Worm (Caenorhabditis elegans): ENCODE measurements around the gene srtx-1.

DNA sequence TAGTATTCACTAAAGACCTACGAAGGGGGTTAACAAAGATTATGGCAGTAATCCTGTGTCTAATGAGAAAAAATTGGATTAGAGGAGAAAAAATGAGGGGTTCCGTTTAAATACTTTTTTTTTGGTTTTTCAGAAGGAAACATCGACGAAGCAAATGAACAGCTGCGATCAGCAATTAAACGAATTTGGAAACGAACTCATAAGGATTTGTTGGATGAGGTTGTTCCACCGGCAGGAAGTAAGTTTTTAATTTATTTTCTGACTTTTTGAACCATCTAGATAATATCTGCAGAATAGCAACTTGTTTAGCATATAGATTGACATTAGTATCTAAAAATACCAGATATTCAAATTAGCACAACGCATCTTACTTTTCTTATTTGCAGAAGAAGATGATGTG, 7.4 kb upstream of the srtx-1 start:
- TF ChIP-seq ref-1 (GFP tag; conservative IDR thresholded peaks at IDR 0.05), result no peak
- TF ChIP-seq cog-1 (tag; optimal IDR thresholded peaks at IDR 0.05), result no peak
- no peak for TF ChIP-seq ztf-23 (GFP tag; IDR thresholded peaks at IDR 0.05)
- no peak for TF ChIP-seq tab-1 (GFP tag; IDR thresholded peaks at IDR 0.05)
- no peak for TF ChIP-seq ztf-29 (GFP tag; IDR thresholded peaks at IDR 0.05)
- TF ChIP-seq T22C8.4 (GFP tag; IDR thresholded peaks at IDR 0.05), result no peak
- no peak for TF ChIP-seq flt-1 (GFP tag; IDR thresholded peaks at IDR 0.05)
- TF ChIP-seq klf-2 (GFP tag; conservative IDR thresholded peaks at IDR 0.05), result no peak
- TF ChIP-seq med-1 (GFP tag; optimal IDR thresholded peaks at IDR 0.05; ENCODE audit: insufficient read depth), result no peak
